Fruit fly (Drosophila melanogaster) whole organism: ENCODE results near the gene CG7523.

Source experiments
- EcR ChIP-seq, 2 experiments: fragments of >200 bp; optimal IDR thresholded peaks; 2 replicates each; lab custom pipeline; 2017; ENCODE audit warnings: missing biosample characterization in 2 of 2, missing genetic modification characterization in 2 of 2, missing genetic modification reagents in 2 of 2
- pan ChIP-seq: fragments of >200 bp; optimal IDR thresholded peaks from 2 replicates; lab custom pipeline; 2017
- psq ChIP-seq: fragments of >200 bp; optimal IDR thresholded peaks from 2 replicates; lab custom pipeline; 2017
- usp ChIP-seq: fragments of >200 bp; optimal IDR thresholded peaks from 2 replicates; lab custom pipeline; 2017; ENCODE audit warnings: missing biosample characterization, missing genetic modification characterization, mixed read lengths

DNA sequence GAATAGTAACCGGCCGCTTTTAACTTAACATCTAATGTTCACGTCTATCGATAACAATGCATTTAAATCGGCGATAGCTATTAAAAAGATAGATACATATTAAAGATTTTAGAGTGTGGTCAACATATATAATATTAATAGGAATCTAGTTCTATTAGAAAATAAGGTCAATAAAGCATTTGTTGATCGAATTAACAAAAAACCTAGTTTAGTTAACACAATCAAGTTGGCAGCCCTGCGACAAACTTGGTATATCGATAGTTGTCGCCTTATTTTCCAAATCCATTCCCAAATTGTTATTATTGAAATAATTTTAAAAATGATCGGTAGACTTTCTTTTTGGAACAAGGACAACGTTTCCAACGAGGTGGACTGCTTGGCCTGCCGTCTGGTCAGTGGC, 14.2 kb upstream of the CG7523 start, which contains the start of the genes CG31251 and CG31360:
- TF ChIP-seq usp (GFP tag; lab: Kevin White, UChicago) (no peak), psq (lab: Kevin White, UChicago) (no peak), EcR (GFP tag; optimal IDR thresholded peaks at IDR 0.05; lab: Kevin White, UChicago) (no peak), pan (no peak)
